Fruit fly (Drosophila melanogaster): ENCODE data around the gene CG17834.
A peak's percentile ranks its signal among the peaks of the same experiment; 100 is the strongest.

The CG17834 gene

dm6 chr2L:8541469-8542233 lies 12.7 kb downstream of the CG17834 start, which contains the start of gene Sema1a:
Gene Sema1a, plus strand, starts transcription at chr2L:8542147.
- TF ChIP-seq pan (optimal IDR thresholded peaks at IDR 0.05), result peak; percentile 84
- TF ChIP-seq psq (optimal IDR thresholded peaks at IDR 0.05), result no peak

DNA sequence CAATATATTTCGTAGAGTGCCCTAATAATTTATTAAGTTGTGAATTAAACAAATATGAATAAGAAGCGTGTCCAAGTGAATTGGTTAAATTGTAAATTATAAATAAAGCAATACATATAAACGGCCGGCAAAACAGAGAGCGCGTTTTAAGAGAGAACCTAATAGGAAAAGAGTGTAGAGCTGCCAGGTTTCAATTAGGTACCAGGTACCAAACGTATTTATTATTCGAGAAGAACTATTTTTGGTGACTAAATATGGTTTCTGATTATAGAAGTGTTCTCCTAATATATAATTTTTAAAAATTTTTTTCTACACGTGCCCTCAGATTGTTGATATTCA lies 13.3 kb downstream of the CG17834 start:
- TF ChIP-seq pan (optimal IDR thresholded peaks at IDR 0.05) (no peak), psq (optimal IDR thresholded peaks at IDR 0.05) (no peak), usp (GFP tag; optimal IDR thresholded peaks at IDR 0.05) (no peak), EcR (GFP tag; optimal IDR thresholded peaks at IDR 0.05) (no peak), Dll (optimal IDR thresholded peaks at IDR 0.05) (no peak)

DNA sequence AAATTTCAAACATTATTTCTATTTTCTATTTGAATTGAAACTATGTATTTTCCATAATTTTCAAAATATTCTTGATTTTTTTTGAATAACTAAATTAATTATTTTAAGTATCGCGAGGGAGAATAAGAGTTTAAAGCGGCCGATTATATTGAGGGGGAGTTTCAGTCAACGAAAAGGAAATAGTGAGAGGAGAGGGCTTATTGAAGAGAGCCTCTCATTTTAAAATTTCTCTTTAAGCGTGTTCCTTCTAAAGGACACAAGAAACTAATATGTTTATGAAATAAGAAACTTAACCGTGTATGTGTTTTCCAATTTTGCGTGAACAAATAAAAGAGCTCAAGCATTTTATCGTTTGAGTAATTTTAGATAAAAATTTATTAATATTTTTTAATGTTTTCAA lies 13.7 kb downstream of the CG17834 start:
- TF ChIP-seq pan (optimal IDR thresholded peaks at IDR 0.05) (no peak), psq (optimal IDR thresholded peaks at IDR 0.05) (no peak), usp (GFP tag; optimal IDR thresholded peaks at IDR 0.05) (no peak), CG8478 (optimal IDR thresholded peaks at IDR 0.05) (no peak), EcR (GFP tag; optimal IDR thresholded peaks at IDR 0.05) (no peak), Dll (optimal IDR thresholded peaks at IDR 0.05) (no peak)

- no peak for TF ChIP-seq pan (optimal IDR thresholded peaks at IDR 0.05)
- TF ChIP-seq EcR (GFP tag; optimal IDR thresholded peaks at IDR 0.05), result no peak
- TF ChIP-seq psq (optimal IDR thresholded peaks at IDR 0.05), result no peak
- no peak for TF ChIP-seq Dll (optimal IDR thresholded peaks at IDR 0.05)
- no peak for TF ChIP-seq usp (GFP tag; optimal IDR thresholded peaks at IDR 0.05)
- TF ChIP-seq CG8478 (optimal IDR thresholded peaks at IDR 0.05), result no peak
Observed at dm6 chr2L:8543102-8543501, 14.2 kb downstream of the CG17834 start.

dm6 chr2L:8543731-8544359 lies 14.9 kb downstream of the CG17834 start:
- TF ChIP-seq usp (GFP tag; optimal IDR thresholded peaks at IDR 0.05) (no peak), psq (optimal IDR thresholded peaks at IDR 0.05) (no peak), pan (optimal IDR thresholded peaks at IDR 0.05) (no peak), Dll (optimal IDR thresholded peaks at IDR 0.05) (no peak)

dm6 chr2L:8544636-8545035 lies 15.7 kb downstream of the CG17834 start:
- TF ChIP-seq pan (optimal IDR thresholded peaks at IDR 0.05), result no peak
- TF ChIP-seq Dll (optimal IDR thresholded peaks at IDR 0.05), result no peak
- no peak for TF ChIP-seq CG8478 (optimal IDR thresholded peaks at IDR 0.05)
- no peak for TF ChIP-seq usp (GFP tag; optimal IDR thresholded peaks at IDR 0.05)
- TF ChIP-seq EcR (GFP tag; optimal IDR thresholded peaks at IDR 0.05), result no peak
- TF ChIP-seq psq (optimal IDR thresholded peaks at IDR 0.05), result no peak

dm6 chr2L:8545393-8546100 lies 16.6 kb downstream of the CG17834 start:
- TF ChIP-seq usp (GFP tag; optimal IDR thresholded peaks at IDR 0.05) (no peak), psq (optimal IDR thresholded peaks at IDR 0.05) (no peak), pan (optimal IDR thresholded peaks at IDR 0.05) (no peak), EcR (GFP tag; optimal IDR thresholded peaks at IDR 0.05) (no peak)

DNA sequence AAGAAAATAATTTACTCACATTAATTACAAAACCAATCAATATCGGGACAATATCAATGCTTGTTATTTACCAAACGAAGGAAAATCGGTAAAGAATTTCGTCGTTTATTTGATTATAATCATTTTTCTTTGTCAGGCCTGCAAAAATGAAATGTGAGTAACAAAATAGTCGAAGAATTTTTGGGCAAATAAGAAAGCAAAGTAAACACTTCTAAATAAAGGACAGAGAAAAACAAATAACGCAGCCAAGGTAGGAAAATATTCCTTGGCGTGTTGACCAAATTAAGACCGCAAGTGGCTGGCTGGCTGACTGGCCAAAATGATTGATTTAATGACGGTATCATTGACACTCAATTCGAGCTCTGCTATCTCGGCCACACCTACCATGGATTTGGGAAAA lies 19.2 kb downstream of the CG17834 start:
- TF ChIP-seq psq (optimal IDR thresholded peaks at IDR 0.05) (no peak), usp (GFP tag; optimal IDR thresholded peaks at IDR 0.05) (no peak), CG8478 (optimal IDR thresholded peaks at IDR 0.05) (no peak), Dll (optimal IDR thresholded peaks at IDR 0.05) (no peak), pan (optimal IDR thresholded peaks at IDR 0.05) (no peak), EcR (GFP tag; optimal IDR thresholded peaks at IDR 0.05) (no peak)

dm6 chr2L:8552472-8552871 lies 23.5 kb downstream of the CG17834 start:
- TF ChIP-seq EcR (GFP tag; optimal IDR thresholded peaks at IDR 0.05), result no peak
- TF ChIP-seq usp (GFP tag; optimal IDR thresholded peaks at IDR 0.05), result no peak
- TF ChIP-seq psq (optimal IDR thresholded peaks at IDR 0.05), result no peak
- TF ChIP-seq CG8478 (optimal IDR thresholded peaks at IDR 0.05), result no peak
- TF ChIP-seq Dll (optimal IDR thresholded peaks at IDR 0.05), result no peak
- no peak for TF ChIP-seq pan (optimal IDR thresholded peaks at IDR 0.05)

- no peak for TF ChIP-seq EcR (GFP tag; optimal IDR thresholded peaks at IDR 0.05)
- no peak for TF ChIP-seq usp (GFP tag; optimal IDR thresholded peaks at IDR 0.05)
- no peak for TF ChIP-seq pan (optimal IDR thresholded peaks at IDR 0.05)
- TF ChIP-seq Dll (optimal IDR thresholded peaks at IDR 0.05), result no peak
- TF ChIP-seq psq (optimal IDR thresholded peaks at IDR 0.05), result no peak
- no peak for TF ChIP-seq CG8478 (optimal IDR thresholded peaks at IDR 0.05)
Observed at dm6 chr2L:8553789-8554626, 25.1 kb downstream of the CG17834 start.

dm6 chr2L:8556207-8556606 lies 27.3 kb downstream of the CG17834 start:
- TF ChIP-seq usp (GFP tag; optimal IDR thresholded peaks at IDR 0.05) (no peak), pan (optimal IDR thresholded peaks at IDR 0.05) (no peak), Dll (optimal IDR thresholded peaks at IDR 0.05) (no peak), CG8478 (optimal IDR thresholded peaks at IDR 0.05) (no peak), psq (optimal IDR thresholded peaks at IDR 0.05) (no peak), EcR (GFP tag; optimal IDR thresholded peaks at IDR 0.05) (no peak)

Data from whole organism.